Fruit fly (Drosophila melanogaster) whole organism, larva: ENCODE measurements around the gene Stt3B.

Source experiments
- noc ChIP-seq: fragments of 200-800 bp; sonication (Bioruptor generic); optimal IDR thresholded peaks from 3 replicates; lab custom pipeline; 2019; ENCODE audit warnings: missing biosample characterization, mild to moderate bottlenecking, missing genetic modification characterization, moderate library complexity

The Stt3B gene

dm6 chr3R:25056016-25056415, 13.4 kb downstream of the Stt3B start, which contains the start of the genes CG31111 and stac:
CG31111 (minus strand) TSS chr3R:25056177.
stac (plus strand) TSS chr3R:25056286.
- TF ChIP-seq noc (tag; lab: Kevin White, UChicago): no peak

DNA sequence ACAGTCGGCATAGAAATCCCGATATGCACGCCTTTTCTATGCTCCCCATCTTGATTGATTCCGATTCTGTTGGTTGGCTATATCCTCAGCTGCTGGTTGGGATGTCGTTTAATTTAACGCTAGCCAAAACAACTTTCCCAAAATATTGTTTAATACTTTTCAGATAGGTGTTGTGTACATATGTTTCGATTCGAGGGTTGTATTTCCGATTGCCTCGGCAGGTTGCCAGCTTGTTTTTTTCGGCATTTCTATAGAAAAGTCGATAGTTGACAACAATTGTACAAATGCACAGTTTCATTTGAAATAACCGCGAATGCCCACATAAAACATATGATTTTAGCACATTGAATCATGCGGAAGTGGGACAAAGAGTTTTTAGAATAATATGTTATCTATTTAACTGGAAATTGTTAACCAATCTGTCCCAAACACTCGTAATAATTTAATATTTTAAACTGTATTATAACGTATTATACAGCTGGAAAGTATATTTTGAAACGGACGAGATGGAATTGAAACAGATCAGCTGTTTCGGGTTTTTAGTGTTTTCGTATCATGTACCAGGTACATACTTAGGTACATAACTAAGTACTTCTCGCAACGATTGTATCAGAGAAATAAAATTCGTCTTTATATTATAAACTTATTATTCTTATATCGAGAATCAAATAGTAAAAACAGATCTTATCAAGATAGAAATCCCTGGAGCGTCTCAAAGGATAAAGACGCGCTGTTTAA, 14.8 kb downstream of the Stt3B start, which contains the start of gene CG31109:
Gene CG31109 (minus strand): TSS at position 203 of the 738 bp plus-strand sequence.
- TF ChIP-seq noc (tag; lab: Kevin White, UChicago): peak; percentile 20

dm6 chr3R:25051441-25052097, 17.9 kb downstream of the Stt3B start:
- TF ChIP-seq noc (tag; lab: Kevin White, UChicago): peak; percentile 46

dm6 chr3R:25050649-25051048, 18.8 kb downstream of the Stt3B start:
- no peak for TF ChIP-seq noc (tag; lab: Kevin White, UChicago)

DNA sequence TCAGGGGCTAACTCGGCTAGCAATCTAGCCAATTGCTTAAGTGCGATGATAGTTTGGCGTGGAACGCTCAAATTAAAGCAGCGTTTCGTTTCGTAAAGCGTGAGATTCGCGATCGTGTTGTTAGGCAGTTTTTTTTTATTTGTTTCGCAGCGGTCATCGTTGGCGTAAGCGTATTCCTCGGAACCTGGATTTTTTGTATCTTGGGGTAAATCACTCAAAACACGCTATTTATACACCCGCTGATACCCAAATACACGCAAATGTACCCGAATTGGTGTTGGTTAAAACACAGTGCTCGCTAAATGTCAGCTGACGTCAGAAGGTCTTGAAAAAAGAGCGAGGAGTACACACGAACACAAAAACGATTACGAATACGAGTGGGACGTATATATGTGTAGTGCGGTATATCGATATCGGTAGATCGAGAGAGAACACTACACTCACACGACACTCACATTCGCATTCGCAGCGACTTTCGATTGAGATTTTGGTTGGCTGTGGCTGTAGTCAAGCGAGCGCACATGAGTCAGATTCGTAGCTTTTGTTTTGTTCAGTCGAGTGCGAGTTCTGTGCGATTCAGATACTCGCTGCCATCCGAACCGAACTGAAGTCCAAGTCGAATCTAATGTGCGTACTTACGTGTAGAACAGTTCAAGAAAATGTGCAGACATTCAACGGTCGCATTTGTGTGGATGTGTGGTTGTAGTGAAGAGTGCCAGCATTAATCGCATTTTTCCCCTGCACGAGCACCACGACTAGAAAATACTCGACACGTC, 19.5 kb downstream of the Stt3B start:
- TF ChIP-seq noc (tag; lab: Kevin White, UChicago): peak; percentile 58

DNA sequence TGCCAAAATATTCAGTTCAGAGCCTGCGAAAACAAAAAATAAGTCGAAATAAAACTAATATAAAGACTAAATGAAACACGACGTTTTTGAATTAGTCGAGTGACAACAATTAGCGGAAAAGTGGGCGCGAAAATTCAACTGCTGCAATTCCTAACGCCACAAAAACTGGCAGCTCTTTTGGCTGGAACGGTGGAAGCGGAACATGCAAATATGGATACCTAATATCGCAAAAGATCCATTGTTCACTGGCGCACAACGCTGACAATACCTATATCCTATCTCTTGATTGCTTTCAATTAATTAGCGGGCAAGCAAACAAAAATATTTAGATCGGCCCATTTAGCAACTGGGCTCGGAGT, 20.1 kb downstream of the Stt3B start, which contains the start of gene CG11791:
Gene CG11791 (plus strand): TSS at position 234 of the 359 bp plus-strand sequence.
- no peak for TF ChIP-seq noc (tag; lab: Kevin White, UChicago)

DNA sequence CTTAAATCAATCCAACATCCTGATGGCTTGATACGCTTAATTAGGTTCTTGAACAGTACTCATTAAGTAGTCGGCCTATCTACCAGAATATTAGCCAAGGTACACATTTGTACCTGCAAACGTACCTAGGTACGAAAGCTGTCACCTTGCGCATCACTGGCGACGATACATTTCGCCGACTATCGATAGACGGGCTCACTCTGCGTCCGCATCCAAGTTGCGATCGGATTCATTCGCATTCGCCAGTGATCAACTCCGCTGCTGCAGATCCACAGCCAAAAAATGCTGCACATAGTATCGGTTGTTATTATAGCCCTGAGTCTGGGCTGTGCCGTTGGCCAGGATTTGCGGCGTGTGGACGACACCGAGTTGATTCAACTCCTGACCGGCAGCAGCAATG, 21.9 kb downstream of the Stt3B start, which contains the start of gene CG11790:
Gene CG11790 (plus strand): TSS at position 203 of the 400 bp plus-strand sequence.
- no peak for TF ChIP-seq noc (tag; lab: Kevin White, UChicago)

DNA sequence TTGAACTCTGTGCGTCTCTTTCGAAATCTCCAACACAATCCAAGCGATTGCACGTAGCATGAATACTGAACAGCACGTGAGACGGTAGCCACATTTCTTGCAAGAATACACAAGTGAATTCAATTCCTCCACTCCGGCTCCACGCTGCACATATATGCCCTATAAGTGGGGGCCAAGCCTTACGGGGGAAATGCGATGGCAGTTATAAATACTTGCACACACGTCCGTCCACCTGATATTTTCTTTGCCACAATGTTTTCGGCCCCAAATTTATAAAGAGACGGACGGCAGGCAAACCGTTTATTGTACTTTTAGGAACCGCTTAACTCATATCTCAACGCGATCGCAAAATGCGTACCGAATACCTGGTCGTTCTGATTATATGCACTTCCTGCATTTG, 23.4 kb downstream of the Stt3B start, which contains the start of gene CG11786:
Gene CG11786 (plus strand): TSS at position 301 of the 400 bp plus-strand sequence.
- no peak for TF ChIP-seq noc (tag; lab: Kevin White, UChicago)

- no peak for TF ChIP-seq noc (tag; lab: Kevin White, UChicago)
Measured at dm6 chr3R:25044816-25045551, 24.5 kb downstream of the Stt3B start, which contains the start of gene 5PtaseI. 5PtaseI (minus strand) TSS chr3R:25045151.

- TF ChIP-seq noc (tag; lab: Kevin White, UChicago): no peak
Measured at dm6 chr3R:25039028-25039476, 30.4 kb downstream of the Stt3B start, which contains the start of the genes Ythdf and bai. Ythdf (minus strand) TSS chr3R:25039249. bai (plus strand) TSS chr3R:25039374.

DNA sequence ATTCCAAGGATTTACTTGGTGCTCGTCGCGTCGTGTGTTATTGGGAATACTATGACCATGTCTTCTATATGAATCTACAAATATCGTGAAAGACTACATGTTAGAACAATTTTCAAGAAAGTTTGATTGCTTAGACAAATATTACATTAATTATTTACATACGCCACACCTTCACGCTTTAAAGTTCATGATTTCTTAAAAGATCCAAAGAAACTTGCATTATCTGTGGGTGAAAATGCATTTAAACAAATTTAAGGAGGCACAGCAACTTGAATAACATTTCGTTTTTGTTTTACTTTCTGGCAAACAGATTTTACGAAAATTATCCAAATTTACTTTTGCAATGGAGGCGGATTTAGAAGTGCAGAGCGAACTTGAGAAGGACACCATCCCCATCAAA, 32.8 kb downstream of the Stt3B start, which contains the start of gene CG31115:
Gene CG31115 (plus strand): TSS at position 301 of the 400 bp plus-strand sequence.
- TF ChIP-seq noc (tag; lab: Kevin White, UChicago): no peak

- no peak for TF ChIP-seq noc (tag; lab: Kevin White, UChicago)
Measured at dm6 chr3R:25033142-25033586, 36.3 kb downstream of the Stt3B start, which contains the start of gene Smg6. Smg6 (minus strand) TSS chr3R:25033465.

DNA sequence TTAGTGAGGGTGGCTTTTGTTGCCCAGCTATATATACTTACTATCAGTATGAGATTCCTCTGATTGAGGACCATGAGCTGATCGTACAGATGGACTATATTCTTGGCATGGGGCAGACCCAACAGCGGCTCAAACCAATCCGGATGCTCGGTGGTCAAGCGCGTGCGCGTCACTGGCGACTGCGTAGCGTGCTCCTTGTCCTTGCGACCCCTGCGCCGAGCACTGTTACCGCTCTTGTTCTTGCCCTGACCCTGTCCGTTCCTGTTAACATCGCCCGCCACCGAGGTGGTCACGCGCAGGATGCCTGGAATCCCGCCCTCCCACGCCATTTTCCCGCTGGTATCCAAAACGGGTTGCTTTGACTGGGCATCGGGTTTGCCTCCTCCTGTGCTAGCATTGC, 36.8 kb downstream of the Stt3B start:
- TF ChIP-seq noc (tag; lab: Kevin White, UChicago): no peak
